Worm (Caenorhabditis elegans) whole organism, early embryonic: ENCODE measurements around the gene klp-20.

Experiments
- B0310.2 ChIP-seq: sonication (generic microtip); optimal IDR thresholded peaks from 2 replicates; lab custom pipeline; 2016; ENCODE audit warnings: mild to moderate bottlenecking, missing genetic modification characterization, missing compliant biosample characterization
- F13C5.2 ChIP-seq: sonication (generic microtip); optimal IDR thresholded peaks from 2 replicates; lab custom pipeline; 2017; ENCODE audit warnings: mild to moderate bottlenecking, missing genetic modification characterization, inconsistent platforms, missing compliant biosample characterization
- ama-1 ChIP-seq: fragments of 150-350 bp; optimal IDR thresholded peaks from 2 replicates; lab custom pipeline; 2014
- ceh-13 ChIP-seq: fragments of 200-800 bp; sonication (Bioruptor generic); optimal IDR thresholded peaks from 2 replicates; lab custom pipeline; 2018; ENCODE audit warnings: mild to moderate bottlenecking, missing genetic modification characterization, missing compliant biosample characterization
- flt-1 ChIP-seq: fragments of 200-800 bp; sonication (Bioruptor generic); IDR thresholded peaks from 2 replicates; pipeline ENCODE4 v1.3.6; 2022; ENCODE audit warnings: missing genetic modification characterization, missing compliant biosample characterization
- hmbx-1 ChIP-seq: sonication (generic microtip); optimal IDR thresholded peaks from 2 replicates; lab custom pipeline; 2016; ENCODE audit warnings: mild to moderate bottlenecking, missing genetic modification characterization, missing compliant biosample characterization
- hmg-4 ChIP-seq: fragments of 200-800 bp; sonication (Bioruptor generic); optimal IDR thresholded peaks from 2 replicates; lab custom pipeline; 2018; ENCODE audit warnings: mild to moderate bottlenecking, missing genetic modification characterization, missing compliant biosample characterization
- hnd-1 ChIP-seq: sonication (generic microtip); optimal IDR thresholded peaks from 2 replicates; lab custom pipeline; 2016; ENCODE audit warnings: missing genetic modification characterization, missing compliant biosample characterization
- pes-1 ChIP-seq: fragments of 200-800 bp; sonication (Bioruptor generic); IDR thresholded peaks from 2 replicates; pipeline ENCODE4 v1.3.6; 2022; ENCODE audit warnings: missing genetic modification reagents, missing genetic modification characterization, missing compliant biosample characterization
- scrt-1 ChIP-seq: fragments of 200-800 bp; sonication (Bioruptor generic); IDR thresholded peaks from 2 replicates; pipeline ENCODE4 v1.3.6; 2022; ENCODE audit warnings: missing genetic modification characterization, missing compliant biosample characterization
- sea-1 ChIP-seq: fragments of 200-800 bp; sonication (Bioruptor generic); conservative IDR thresholded peaks from 2 replicates; pipeline ENCODE4 v1.3.6; 2022; ENCODE audit warnings: missing genetic modification characterization, missing compliant biosample characterization
- tbx-37 ChIP-seq: fragments of 200-800 bp; sonication (Bioruptor generic); conservative IDR thresholded peaks from 2 replicates; pipeline ENCODE4 v1.3.6; 2022; ENCODE audit warnings: missing genetic modification reagents, missing genetic modification characterization, missing compliant biosample characterization
- tra-4 ChIP-seq: sonication (generic microtip); optimal IDR thresholded peaks from 2 replicates; lab custom pipeline; 2017; ENCODE audit warnings: missing genetic modification characterization, missing compliant biosample characterization

DNA sequence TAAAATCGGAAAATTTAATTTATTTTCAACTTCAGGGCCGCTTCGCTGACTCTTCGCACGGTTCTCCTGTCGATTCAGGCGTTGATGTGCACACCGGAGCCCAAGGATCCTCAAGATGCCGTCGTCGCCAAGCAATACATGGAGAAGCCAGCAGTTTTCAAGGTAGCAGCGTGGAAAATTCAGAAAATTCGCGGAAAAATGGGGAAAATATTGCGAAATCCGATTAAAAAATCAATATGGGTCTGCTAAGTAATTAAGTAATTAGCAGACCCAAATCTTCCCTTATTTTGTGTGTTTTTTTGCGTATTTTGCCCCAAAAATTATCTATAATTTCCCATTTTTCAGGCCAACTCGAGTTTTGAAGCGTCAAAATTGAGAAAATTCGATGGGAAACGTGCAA lies 20.5 kb upstream of the klp-20 start:
- TF ChIP-seq flt-1 (GFP tag; lab: Robert Waterston, UW), result no peak
- TF ChIP-seq ama-1 (lab: Kevin White, UChicago), result no peak
- no peak for TF ChIP-seq hmg-4 (GFP tag; lab: Kevin White, UChicago)
- no peak for TF ChIP-seq hnd-1 (tag; lab: Kevin White, UChicago)
- no peak for TF ChIP-seq B0310.2 (tag; lab: Kevin White, UChicago)
- TF ChIP-seq sea-1 (GFP tag; lab: Robert Waterston, UW), result no peak
- no peak for TF ChIP-seq F13C5.2 (tag; lab: Kevin White, UChicago)
- TF ChIP-seq tra-4 (tag; lab: Kevin White, UChicago), result no peak
- no peak for TF ChIP-seq hmbx-1 (tag; lab: Kevin White, UChicago)
- no peak for TF ChIP-seq ceh-13 (GFP tag; lab: Kevin White, UChicago)
- no peak for TF ChIP-seq scrt-1 (GFP tag; lab: Robert Waterston, UW)
- no peak for TF ChIP-seq tbx-37 (GFP tag; lab: Robert Waterston, UW)
- TF ChIP-seq pes-1 (GFP tag; lab: Robert Waterston, UW), result no peak
